Worm (Caenorhabditis elegans) whole organism, mixed stage, embryonic: Measurements from ENCODE around the gene srh-129.

Experiments
- blmp-1 ChIP-seq: fragments of 150-350 bp; optimal IDR thresholded peaks from 2 replicates; lab custom pipeline; 2014; ENCODE audit warnings: missing biosample characterization, missing genetic modification characterization
- ces-1 ChIP-seq: fragments of 150-350 bp; optimal IDR thresholded peaks from 2 replicates; lab custom pipeline; 2014; ENCODE audit warnings: missing biosample characterization, missing genetic modification reagents, missing genetic modification characterization
- elt-3 ChIP-seq: fragments of 150-350 bp; optimal IDR thresholded peaks from 2 replicates; lab custom pipeline; 2014; ENCODE audit warnings: missing biosample characterization, missing genetic modification characterization
- hlh-1 ChIP-seq: fragments of 150-350 bp; optimal IDR thresholded peaks from 2 replicates; lab custom pipeline; 2014; ENCODE audit warnings: missing biosample characterization, missing genetic modification reagents, missing genetic modification characterization
- lin-13 ChIP-seq: fragments of 150-350 bp; optimal IDR thresholded peaks from 2 replicates; lab custom pipeline; 2014; ENCODE audit warnings: missing biosample characterization, missing genetic modification characterization
- lin-32 ChIP-seq: fragments of 200-800 bp; sonication (Bioruptor generic); optimal IDR thresholded peaks from 2 replicates; lab custom pipeline; 2018; ENCODE audit warnings: mild to moderate bottlenecking, missing genetic modification characterization, missing compliant biosample characterization
- nhr-237 ChIP-seq: fragments of 150-350 bp; optimal IDR thresholded peaks from 2 replicates; lab custom pipeline; 2014; ENCODE audit warnings: missing biosample characterization, missing genetic modification characterization
- sptf-1 ChIP-seq: sonication (generic microtip); optimal IDR thresholded peaks from 2 replicates; lab custom pipeline; 2017; ENCODE audit warnings: mild to moderate bottlenecking, missing genetic modification characterization, moderate library complexity, missing compliant biosample characterization

srh-129 gene

DNA sequence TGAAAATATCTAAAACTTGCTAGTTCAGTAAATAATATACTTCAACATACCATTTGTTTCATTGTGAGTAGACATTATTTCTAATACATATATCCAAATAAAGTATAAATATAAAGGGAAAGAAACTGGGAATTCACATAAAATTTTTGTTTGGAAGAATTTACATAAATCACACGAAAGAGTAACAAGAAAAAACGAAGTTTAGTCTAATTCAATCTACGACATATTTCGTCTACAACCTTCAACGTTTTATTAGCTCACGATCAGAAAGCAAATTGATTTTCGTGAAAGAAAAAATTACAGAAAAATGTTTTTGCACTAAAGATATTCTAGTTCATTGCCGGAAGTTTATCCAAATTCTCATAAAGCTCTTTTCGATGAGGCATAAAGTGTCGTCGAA, 46.6 kb downstream of the srh-129 start, which contains the start of gene C04F5.2:
C04F5.2 (minus strand) TSS at position 101 of the 400 bp plus-strand sequence.
- TF ChIP-seq nhr-237 (no peak), ces-1 (no peak), lin-13 (tag; lab: Kevin White, UChicago) (no peak), sptf-1 (tag; lab: Kevin White, UChicago) (no peak), lin-32 (GFP tag; lab: Kevin White, UChicago) (no peak), elt-3 (tag; lab: Kevin White, UChicago) (no peak), blmp-1 (tag; lab: Kevin White, UChicago) (no peak), hlh-1 (tag; lab: Kevin White, UChicago) (no peak)
